Fruit fly (Drosophila melanogaster) whole organism, embryonic: ENCODE data around the gene Amacr.

Experiments
- Bgb ChIP-seq: fragments of 200-800 bp; sonication (Bioruptor generic); IDR thresholded peaks from 2 replicates; pipeline ENCODE4 v1.3.6; 2022; ENCODE audit warnings: missing biosample characterization, missing genetic modification characterization; ENCODE audit not compliant: partially characterized antibody
- CG12104 ChIP-seq: fragments of 200-800 bp; sonication (Bioruptor generic); optimal IDR thresholded peaks from 3 replicates; lab custom pipeline; 2016; ENCODE audit warnings: missing biosample characterization, missing genetic modification characterization
- CG14860 ChIP-seq: fragments of 200-800 bp; sonication (Bioruptor generic); IDR thresholded peaks from 3 replicates; pipeline ENCODE4 v1.3.6; 2022; ENCODE audit warnings: missing biosample characterization, missing genetic modification characterization; ENCODE audit not compliant: partially characterized antibody
- CG1602 ChIP-seq: fragments of 200-800 bp; sonication (Bioruptor generic); optimal IDR thresholded peaks from 3 replicates; lab custom pipeline; 2016; ENCODE audit warnings: missing biosample characterization, missing genetic modification characterization
- CG16779 ChIP-seq: fragments of 200-800 bp; sonication (Bioruptor generic); IDR thresholded peaks from 2 replicates; pipeline ENCODE4 v1.3.6; 2022; ENCODE audit warnings: missing biosample characterization, missing genetic modification characterization
- CG17802 ChIP-seq: fragments of 200-800 bp; sonication (Bioruptor generic); optimal IDR thresholded peaks from 2 replicates; lab custom pipeline; 2018; ENCODE audit warnings: missing biosample characterization, mild to moderate bottlenecking, missing genetic modification characterization, moderate library complexity
- CG30020 ChIP-seq: fragments of 200-800 bp; optimal IDR thresholded peaks from 2 replicates; lab custom pipeline; 2019; ENCODE audit warnings: missing biosample characterization, mild to moderate bottlenecking, missing genetic modification characterization, moderate library complexity
- CG3281 ChIP-seq: fragments of 200-800 bp; sonication (Bioruptor generic); optimal IDR thresholded peaks from 3 replicates; lab custom pipeline; 2017; ENCODE audit warnings: missing biosample characterization, mild to moderate bottlenecking, missing genetic modification characterization
- CG34422 ChIP-seq: fragments of 200-800 bp; sonication (Bioruptor generic); IDR thresholded peaks from 3 replicates; pipeline ENCODE4 v1.3.6; 2022; ENCODE audit warnings: missing biosample characterization, missing genetic modification characterization
- CG3726 ChIP-seq: fragments of 200-800 bp; sonication (Bioruptor generic); IDR thresholded peaks from 3 replicates; pipeline ENCODE4, ENCODE4 v1.3.6; 2022; ENCODE audit warnings: missing biosample characterization, missing genetic modification characterization
- CG43689 ChIP-seq: fragments of 200-800 bp; sonication (Bioruptor generic); IDR thresholded peaks from 2 replicates; pipeline ENCODE4 v1.3.6; 2022; ENCODE audit warnings: missing biosample characterization, missing genetic modification characterization
- CG4617 ChIP-seq: fragments of 200-800 bp; sonication (Bioruptor generic); optimal IDR thresholded peaks from 3 replicates; lab custom pipeline; 2016; ENCODE audit warnings: missing biosample characterization, missing genetic modification characterization, borderline replicate concordance
- CG8089 ChIP-seq: fragments of 200-800 bp; sonication (Bioruptor generic); optimal IDR thresholded peaks from 3 replicates; lab custom pipeline; 2016; ENCODE audit warnings: missing biosample characterization, missing genetic modification characterization
- CG8944 ChIP-seq: fragments of 200-800 bp; sonication (Bioruptor generic); optimal IDR thresholded peaks from 3 replicates; lab custom pipeline; 2016; ENCODE audit warnings: missing biosample characterization, missing genetic modification characterization
- CG9609 ChIP-seq: fragments of 200-800 bp; sonication (Bioruptor generic); optimal IDR thresholded peaks from 3 replicates; lab custom pipeline; 2016; ENCODE audit warnings: missing biosample characterization, missing genetic modification characterization
- D19A ChIP-seq: fragments of 200-800 bp; optimal IDR thresholded peaks from 3 replicates; lab custom pipeline; 2019; ENCODE audit warnings: missing biosample characterization, mild to moderate bottlenecking, missing genetic modification characterization, moderate library complexity
- Dfd ChIP-seq, 2 experiments: fragments of >200 bp; optimal IDR thresholded peaks; 2 replicates each; lab custom pipeline; 2017; ENCODE audit warnings: missing biosample characterization in 2 of 2, missing genetic modification characterization in 2 of 2
- Dip2 ChIP-seq: fragments of 200-800 bp; sonication (Bioruptor generic); IDR thresholded peaks from 2 replicates; pipeline ENCODE4 v1.3.6; 2022; ENCODE audit warnings: missing biosample characterization, missing genetic modification characterization
- Dll ChIP-seq: fragments of 200-800 bp; sonication (Bioruptor generic); IDR thresholded peaks from 4 replicates; pipeline ENCODE4 v1.3.6; 2022; ENCODE audit warnings: missing biosample characterization, missing genetic modification characterization; ENCODE audit not compliant: partially characterized antibody
- Gug ChIP-seq: fragments of 200-800 bp; sonication (Bioruptor generic); IDR thresholded peaks from 4 replicates; pipeline ENCODE4 v1.3.6; 2022; ENCODE audit warnings: missing biosample characterization, missing genetic modification characterization
- Hr39 ChIP-seq: fragments of >200 bp; optimal IDR thresholded peaks from 2 replicates; lab custom pipeline; 2017
- MESR4 ChIP-seq: fragments of 200-800 bp; sonication (Bioruptor generic); optimal IDR thresholded peaks from 2 replicates; lab custom pipeline; 2018; ENCODE audit warnings: missing biosample characterization, mild to moderate bottlenecking, missing genetic modification characterization, moderate library complexity
- Nf-YC ChIP-seq: fragments of 200-800 bp; optimal IDR thresholded peaks from 3 replicates; lab custom pipeline; 2019; ENCODE audit warnings: missing biosample characterization, mild to moderate bottlenecking, missing genetic modification characterization, moderate library complexity
- NfI ChIP-seq: fragments of 200-800 bp; sonication (Bioruptor generic); optimal IDR thresholded peaks from 3 replicates; lab custom pipeline; 2018; ENCODE audit warnings: missing biosample characterization, mild to moderate bottlenecking, missing genetic modification characterization, moderate library complexity
- Sry-β ChIP-seq: fragments of 200-800 bp; sonication (Bioruptor generic); optimal IDR thresholded peaks from 2 replicates; lab custom pipeline; 2018; ENCODE audit warnings: missing biosample characterization, mild to moderate bottlenecking, missing genetic modification characterization, moderate library complexity
- Sry-δ ChIP-seq: fragments of 200-800 bp; sonication (Bioruptor generic); optimal IDR thresholded peaks from 2 replicates; lab custom pipeline; 2016; ENCODE audit warnings: missing biosample characterization, missing genetic modification characterization
- Taf1 ChIP-seq: fragments of 200-800 bp; sonication (Bioruptor generic); IDR thresholded peaks from 2 replicates; pipeline ENCODE4 v1.3.6; 2022; ENCODE audit warnings: missing biosample characterization, missing genetic modification characterization
- Xrp1 ChIP-seq: fragments of 200-800 bp; sonication (Bioruptor generic); IDR thresholded peaks from 2 replicates; pipeline ENCODE4 v1.3.6; 2022; ENCODE audit warnings: missing biosample characterization, missing genetic modification characterization
- ac ChIP-seq: fragments of 200-800 bp; sonication (Bioruptor generic); optimal IDR thresholded peaks from 3 replicates; lab custom pipeline; 2017; ENCODE audit warnings: missing biosample characterization, mild to moderate bottlenecking, missing genetic modification characterization
- al ChIP-seq: fragments of 200-800 bp; sonication (Bioruptor generic); IDR thresholded peaks from 2 replicates; pipeline ENCODE4 v1.3.6; 2022; ENCODE audit warnings: missing biosample characterization, missing genetic modification characterization
- cad ChIP-seq: fragments of >200 bp; optimal IDR thresholded peaks from 2 replicates; lab custom pipeline; 2017; ENCODE audit warnings: missing biosample characterization, missing genetic modification characterization
- chif ChIP-seq, 2 experiments: fragments of 200-800 bp; sonication (Bioruptor generic); optimal IDR thresholded peaks; 3 replicates each; lab custom pipeline; 2016; ENCODE audit warnings: missing biosample characterization in 2 of 2, missing genetic modification characterization in 2 of 2
- ci ChIP-seq: fragments of 200-800 bp; sonication (Bioruptor generic); IDR thresholded peaks from 3 replicates; pipeline ENCODE4 v1.3.6; 2022; ENCODE audit warnings: missing biosample characterization, missing genetic modification characterization
- dimm ChIP-seq: fragments of 200-800 bp; sonication (Bioruptor generic); IDR thresholded peaks from 2 replicates; pipeline ENCODE4 v1.3.6; 2022; ENCODE audit warnings: missing biosample characterization, missing genetic modification characterization
- dmrt99B ChIP-seq: fragments of 200-800 bp; sonication (Bioruptor generic); optimal IDR thresholded peaks from 2 replicates; lab custom pipeline; 2018; ENCODE audit warnings: missing biosample characterization, mild to moderate bottlenecking, missing genetic modification characterization, moderate library complexity
- ewg ChIP-seq: fragments of 200-800 bp; sonication (Bioruptor generic); optimal IDR thresholded peaks from 3 replicates; lab custom pipeline; 2017; ENCODE audit warnings: mild to moderate bottlenecking, missing biosample characterization, missing genetic modification reagents, missing genetic modification characterization
- insv ChIP-seq, 2 experiments: fragments of 200-800 bp; sonication (Bioruptor generic); optimal IDR thresholded peaks; 3 replicates each; lab custom pipeline; 2016 to 2018; ENCODE audit warnings: missing biosample characterization in 2 of 2, missing genetic modification characterization in 2 of 2
- ken ChIP-seq: fragments of 200-800 bp; sonication (Bioruptor generic); IDR thresholded peaks from 3 replicates; pipeline ENCODE4 v1.3.6; 2022; ENCODE audit warnings: missing biosample characterization, missing genetic modification characterization
- lilli ChIP-seq: fragments of 200-800 bp; sonication (Bioruptor generic); optimal IDR thresholded peaks from 3 replicates; lab custom pipeline; 2016; ENCODE audit warnings: missing biosample characterization, missing genetic modification characterization
- prd ChIP-seq, 3 experiments: fragments of >200 bp in 2 of 3; fragments of 200-800 bp in 1 of 3; sonication (Bioruptor generic) in 1 of 3; optimal IDR thresholded peaks in 2 of 3; IDR thresholded peaks in 1 of 3; 2 replicates in 2 of 3; 3 replicates in 1 of 3; pipeline versions ENCODE4 v1.3.6 to Lab custom; 2017 to 2022; ENCODE audit warnings: missing biosample characterization in 1 of 3, missing genetic modification characterization in 1 of 3
- slbo ChIP-seq: fragments of 200-800 bp; sonication (Bioruptor generic); IDR thresholded peaks from 2 replicates; pipeline ENCODE4 v1.3.6; 2022; ENCODE audit warnings: missing biosample characterization, missing genetic modification characterization
- sna ChIP-seq: fragments of 200-800 bp; sonication (Bioruptor generic); IDR thresholded peaks from 2 replicates; pipeline ENCODE4 v1.3.6; 2022; ENCODE audit warnings: missing biosample characterization, missing genetic modification characterization; ENCODE audit not compliant: partially characterized antibody
- tll ChIP-seq, 2 experiments: fragments of 200-800 bp in 1 of 2; fragments of >200 bp in 1 of 2; sonication (Bioruptor generic) in 1 of 2; optimal IDR thresholded peaks; 2 replicates each; lab custom pipeline; 2017 to 2019; ENCODE audit warnings: missing biosample characterization in 2 of 2, missing genetic modification characterization in 2 of 2, mild to moderate bottlenecking in 1 of 2, moderate library complexity in 1 of 2
- ttk ChIP-seq: fragments of 200-800 bp; sonication (Bioruptor generic); IDR thresholded peaks from 2 replicates; pipeline ENCODE4 v2.1.2; 2022; ENCODE audit warnings: missing biosample characterization, missing genetic modification characterization
- twi ChIP-seq: fragments of 200-800 bp; optimal IDR thresholded peaks from 2 replicates; lab custom pipeline; 2019; ENCODE audit warnings: missing biosample characterization, mild to moderate bottlenecking, missing genetic modification characterization, moderate library complexity
- z ChIP-seq: fragments of 200-800 bp; sonication (Bioruptor generic); IDR thresholded peaks from 3 replicates; pipeline ENCODE4 v1.3.6; 2022; ENCODE audit warnings: missing biosample characterization, missing genetic modification characterization
- zen ChIP-seq: fragments of 200-800 bp; sonication (Bioruptor generic); optimal IDR thresholded peaks from 3 replicates; lab custom pipeline; 2018; ENCODE audit warnings: missing biosample characterization, mild to moderate bottlenecking, missing genetic modification characterization, moderate library complexity
- zfh1 ChIP-seq: fragments of 200-800 bp; sonication (Bioruptor generic); IDR thresholded peaks from 3 replicates; pipeline ENCODE4 v1.3.6; 2022; ENCODE audit warnings: missing biosample characterization, missing genetic modification characterization

Amacr gene

dm6 chr2L:20768568-20769071 lies 16.5 kb upstream of the Amacr start (continued):
- peak; percentile 38 for TF ChIP-seq zen (tag; lab: Kevin White, UChicago)
- TF ChIP-seq insv (GFP tag; optimal IDR thresholded peaks at IDR 0.05; lab: Kevin White, UChicago), result no peak
- TF ChIP-seq prd (optimal IDR thresholded peaks at IDR 0.05; lab: Kevin White, UChicago), result no peak
- TF ChIP-seq prd (GFP tag; IDR thresholded peaks at IDR 0.05; lab: Robert Waterston, UW), result no peak
- TF ChIP-seq tll (GFP tag; optimal IDR thresholded peaks at IDR 0.05; lab: Kevin White, UChicago), result peak in 1 of 2 experiments; percentile 92
- TF ChIP-seq CG3281 (GFP tag; lab: Kevin White, UChicago), result no peak
- no peak for TF ChIP-seq CG14860
- TF ChIP-seq CG12104 (GFP tag; lab: Kevin White, UChicago), result no peak
- TF ChIP-seq Taf1, result no peak
- TF ChIP-seq cad (GFP tag; lab: Kevin White, UChicago), result peak; percentile 99
- TF ChIP-seq CG9609 (GFP tag; lab: Kevin White, UChicago), result no peak
- no peak for TF ChIP-seq twi (tag; lab: Kevin White, UChicago)
- TF ChIP-seq Sry-β (GFP tag; lab: Kevin White, UChicago), result no peak
- TF ChIP-seq CG1602, result no peak
- no peak for TF ChIP-seq Sry-δ (GFP tag; lab: Kevin White, UChicago)
- TF ChIP-seq CG30020 (tag; lab: Kevin White, UChicago), result no peak

DNA sequence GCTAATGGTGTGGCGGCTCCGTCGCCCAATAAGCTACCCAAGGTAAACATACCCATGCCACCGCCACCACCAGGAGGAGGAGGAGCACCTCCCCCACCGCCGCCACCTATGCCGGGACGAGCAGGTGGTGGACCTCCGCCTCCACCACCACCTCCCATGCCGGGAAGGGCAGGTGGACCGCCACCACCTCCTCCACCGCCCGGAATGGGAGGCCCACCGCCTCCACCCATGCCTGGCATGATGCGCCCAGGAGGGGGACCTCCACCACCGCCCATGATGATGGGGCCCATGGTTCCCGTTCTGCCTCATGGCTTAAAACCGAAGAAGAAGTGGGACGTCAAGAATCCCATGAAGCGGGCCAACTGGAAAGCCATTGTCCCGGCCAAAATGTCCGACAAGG lies 12.5 kb upstream of the Amacr start:
- TF ChIP-seq CG3726 (GFP tag; lab: Robert Waterston, UW), result 0 out of 3 replicates have a peak, but pooled peaks have one; percentile 55
- peak; percentile 8; the same call in 1 of the 3 replicates for TF ChIP-seq zfh1 (GFP tag; lab: Robert Waterston, UW)
- 0 out of 3 replicates have a peak, but pooled peaks have one; percentile 6 for TF ChIP-seq ken
- no peak for TF ChIP-seq CG17802 (tag; lab: Kevin White, UChicago)
- no peak for TF ChIP-seq al (GFP tag; lab: Robert Waterston, UW)
- no peak for TF ChIP-seq chif (GFP tag; optimal IDR thresholded peaks at IDR 0.05; lab: Kevin White, UChicago)
- TF ChIP-seq Hr39, result peak; percentile 88
- TF ChIP-seq ci (GFP tag; lab: Robert Waterston, UW), result 0 out of 3 replicates have a peak, but pooled peaks have one; percentile 10
- TF ChIP-seq Bgb (GFP tag; lab: Robert Waterston, UW), result 0 out of 2 replicates have a peak, but pooled peaks have one; percentile 14
- TF ChIP-seq Dll, result no peak
- TF ChIP-seq dmrt99B (tag; lab: Kevin White, UChicago), result no peak
- TF ChIP-seq prd (optimal IDR thresholded peaks at IDR 0.05; lab: Kevin White, UChicago), result no peak
- TF ChIP-seq prd (GFP tag; IDR thresholded peaks at IDR 0.05; lab: Robert Waterston, UW), result 0 out of 3 replicates have a peak, but pooled peaks have one; percentile 22
- TF ChIP-seq D19A (tag; lab: Kevin White, UChicago), result no peak
- TF ChIP-seq slbo (GFP tag; lab: Robert Waterston, UW), result no peak

DNA sequence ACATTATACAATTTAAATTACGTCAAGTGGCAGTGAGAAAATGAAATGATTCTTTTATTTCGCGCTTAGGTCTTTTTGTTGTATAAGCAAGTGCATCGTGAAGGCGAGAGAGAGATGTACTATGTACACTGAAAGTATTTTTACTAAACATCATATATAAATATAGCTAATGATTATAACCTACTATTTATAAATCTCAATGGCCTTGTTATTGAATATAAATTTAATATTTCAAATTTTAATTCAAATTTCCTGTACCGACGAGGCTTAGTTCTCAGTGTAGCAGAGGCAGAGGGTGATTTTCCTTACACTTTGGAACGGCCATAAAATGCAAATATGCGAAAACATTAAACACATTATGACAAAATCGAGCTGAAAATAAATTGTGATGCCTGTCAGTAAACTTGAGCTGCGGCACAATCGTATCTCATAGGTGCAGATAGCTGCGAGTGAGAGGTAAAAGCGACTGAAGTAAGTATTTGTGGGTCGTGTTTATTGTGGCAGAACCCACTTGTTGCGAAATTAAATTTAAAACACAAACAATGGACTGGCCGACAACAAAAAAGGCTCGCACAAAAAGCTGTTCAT lies 9.9 kb upstream of the Amacr start:
- TF ChIP-seq CG8089, result no peak
- no peak for TF ChIP-seq ttk (GFP tag; lab: Robert Waterston, UW)
- no peak for TF ChIP-seq CG8944 (GFP tag; lab: Kevin White, UChicago)
- TF ChIP-seq Xrp1 (GFP tag; lab: Robert Waterston, UW), result peak; percentile 56
- TF ChIP-seq ac (GFP tag; lab: Kevin White, UChicago), result no peak
- TF ChIP-seq CG16779 (GFP tag; lab: Robert Waterston, UW), result no peak
- TF ChIP-seq dimm (GFP tag; lab: Robert Waterston, UW), result no peak
- no peak for TF ChIP-seq Dip2 (GFP tag; lab: Robert Waterston, UW)
- TF ChIP-seq sna (GFP tag; lab: Robert Waterston, UW), result no peak
- TF ChIP-seq CG4617 (GFP tag; lab: Kevin White, UChicago), result no peak
- no peak for TF ChIP-seq Gug
- TF ChIP-seq NfI (GFP tag; lab: Kevin White, UChicago), result no peak
- 0 out of 3 replicates have a peak, but pooled peaks have one; percentile 11 for TF ChIP-seq CG34422 (GFP tag; lab: Robert Waterston, UW)
- TF ChIP-seq z (GFP tag; lab: Robert Waterston, UW), result no peak
- TF ChIP-seq MESR4 (GFP tag; lab: Kevin White, UChicago), result no peak
- TF ChIP-seq Dfd (GFP tag; optimal IDR thresholded peaks at IDR 0.05; lab: Kevin White, UChicago), result no peak
- peak; percentile 23 for TF ChIP-seq lilli
- no peak for TF ChIP-seq CG43689 (GFP tag; lab: Robert Waterston, UW)
- TF ChIP-seq Nf-YC (tag; lab: Kevin White, UChicago), result no peak
- TF ChIP-seq ewg (GFP tag; lab: Kevin White, UChicago), result no peak
